Worm (Caenorhabditis elegans) whole organism, late embryonic: ENCODE measurements around the gene F10G7.10.

ENCODE experiments used
- C08G9.2 ChIP-seq: sonication (generic microtip); optimal IDR thresholded peaks from 2 replicates; lab custom pipeline; 2016; ENCODE audit warnings: mild to moderate bottlenecking, missing genetic modification characterization, moderate library complexity, missing compliant biosample characterization
- F13H6.1 ChIP-seq: sonication (generic microtip); optimal IDR thresholded peaks from 2 replicates; lab custom pipeline; 2016; ENCODE audit warnings: missing genetic modification characterization, missing compliant biosample characterization
- T23F11.4 ChIP-seq: fragments of 200-800 bp; sonication (Bioruptor generic); optimal IDR thresholded peaks from 2 replicates; lab custom pipeline; 2018; ENCODE audit warnings: mild to moderate bottlenecking, missing genetic modification characterization, missing compliant biosample characterization
- ahr-1 ChIP-seq: sonication (generic microtip); optimal IDR thresholded peaks from 2 replicates; lab custom pipeline; 2016; ENCODE audit warnings: missing genetic modification characterization, missing compliant biosample characterization
- ama-1 ChIP-seq: fragments of 150-350 bp; optimal IDR thresholded peaks from 2 replicates; lab custom pipeline; 2014
- ceh-14 ChIP-seq: sonication (generic microtip); optimal IDR thresholded peaks from 2 replicates; lab custom pipeline; 2016; ENCODE audit warnings: missing genotype, missing genetic modification characterization, missing compliant biosample characterization
- ceh-19 ChIP-seq: fragments of 200-800 bp; sonication (Bioruptor generic); optimal IDR thresholded peaks from 2 replicates; lab custom pipeline; 2018; ENCODE audit warnings: mild to moderate bottlenecking, missing genetic modification characterization, missing compliant biosample characterization
- ceh-22 ChIP-seq: sonication (generic microtip); optimal IDR thresholded peaks from 2 replicates; lab custom pipeline; 2017; ENCODE audit warnings: missing biosample characterization, missing genetic modification characterization
- ceh-24 ChIP-seq: sonication (generic microtip); optimal IDR thresholded peaks from 2 replicates; lab custom pipeline; 2016; ENCODE audit warnings: mild to moderate bottlenecking, missing genetic modification characterization, missing compliant biosample characterization
- ceh-30 ChIP-seq: fragments of 150-350 bp; optimal IDR thresholded peaks from 2 replicates; lab custom pipeline; 2014; ENCODE audit warnings: missing biosample characterization, missing genetic modification characterization
- ceh-34 ChIP-seq: sonication (generic microtip); optimal IDR thresholded peaks from 2 replicates; lab custom pipeline; 2016; ENCODE audit warnings: mild to moderate bottlenecking, missing genetic modification characterization, missing compliant biosample characterization
- ceh-45 ChIP-seq: fragments of 200-800 bp; sonication (Bioruptor generic); IDR thresholded peaks from 2 replicates; pipeline ENCODE4 v1.3.6; 2022; ENCODE audit warnings: missing genetic modification reagents, missing genetic modification characterization, missing compliant biosample characterization
- ceh-48 ChIP-seq: sonication (generic microtip); optimal IDR thresholded peaks from 2 replicates; lab custom pipeline; 2016; ENCODE audit warnings: missing genetic modification characterization, inconsistent platforms, missing compliant biosample characterization
- ceh-9 ChIP-seq: sonication (generic microtip); optimal IDR thresholded peaks from 2 replicates; lab custom pipeline; 2016; ENCODE audit warnings: mild to moderate bottlenecking, missing genetic modification characterization, inconsistent platforms, missing compliant biosample characterization
- che-1 ChIP-seq: sonication (generic microtip); optimal IDR thresholded peaks from 2 replicates; lab custom pipeline; 2016; ENCODE audit warnings: mild to moderate bottlenecking, missing genetic modification characterization, missing compliant biosample characterization
- dve-1 ChIP-seq: sonication (generic microtip); optimal IDR thresholded peaks from 2 replicates; lab custom pipeline; 2017; ENCODE audit warnings: antibody characterized with exemption, mild to moderate bottlenecking, missing genetic modification characterization, missing compliant biosample characterization
- elt-2 ChIP-seq: sonication (generic microtip); optimal IDR thresholded peaks from 2 replicates; lab custom pipeline; 2016; ENCODE audit warnings: missing genetic modification reagents, missing genetic modification characterization, missing compliant biosample characterization
- fkh-10 ChIP-seq: fragments of 150-350 bp; optimal IDR thresholded peaks from 2 replicates; lab custom pipeline; 2014; ENCODE audit warnings: missing biosample characterization, missing genetic modification reagents, missing genetic modification characterization
- hlh-15 ChIP-seq: sonication (generic microtip); optimal IDR thresholded peaks from 2 replicates; lab custom pipeline; 2016; ENCODE audit warnings: missing genetic modification characterization, missing compliant biosample characterization
- hlh-8 ChIP-seq: sonication (generic microtip); optimal IDR thresholded peaks from 2 replicates; lab custom pipeline; 2016; ENCODE audit warnings: missing genotype, missing genetic modification characterization, missing compliant biosample characterization
- lim-6 ChIP-seq: sonication (generic microtip); optimal IDR thresholded peaks from 2 replicates; lab custom pipeline; 2016; ENCODE audit warnings: missing genetic modification characterization, missing compliant biosample characterization
- lin-11 ChIP-seq: fragments of 200-800 bp; sonication (Bioruptor generic); optimal IDR thresholded peaks from 2 replicates; lab custom pipeline; 2018; ENCODE audit warnings: mild to moderate bottlenecking, missing genetic modification characterization, missing compliant biosample characterization
- madf-2 ChIP-seq: sonication (generic microtip); optimal IDR thresholded peaks from 2 replicates; lab custom pipeline; 2017; ENCODE audit warnings: missing genetic modification characterization, missing compliant biosample characterization
- nfya-1 ChIP-seq: sonication (generic microtip); optimal IDR thresholded peaks from 2 replicates; lab custom pipeline; 2017; ENCODE audit warnings: missing genetic modification characterization, mild to moderate bottlenecking, missing compliant biosample characterization, antibody characterized with exemption, moderate library complexity
- nhr-11 ChIP-seq: fragments of 150-350 bp; optimal IDR thresholded peaks from 2 replicates; lab custom pipeline; 2014; ENCODE audit warnings: missing biosample characterization, missing genetic modification characterization
- npax-4 ChIP-seq: sonication (generic microtip); optimal IDR thresholded peaks from 2 replicates; lab custom pipeline; 2016; ENCODE audit warnings: missing genetic modification characterization, missing compliant biosample characterization
- odd-2 ChIP-seq: sonication (generic microtip); optimal IDR thresholded peaks from 2 replicates; lab custom pipeline; 2017; ENCODE audit warnings: antibody characterized with exemption, mild to moderate bottlenecking, missing genetic modification characterization, missing compliant biosample characterization
- pag-3 ChIP-seq: sonication (generic microtip); optimal IDR thresholded peaks from 2 replicates; lab custom pipeline; 2016; ENCODE audit warnings: missing compliant biosample characterization, missing genetic modification characterization, borderline replicate concordance
- pax-1 ChIP-seq: fragments of 150-350 bp; optimal IDR thresholded peaks from 2 replicates; lab custom pipeline; 2014; ENCODE audit warnings: missing biosample characterization, missing genetic modification characterization
- pros-1 ChIP-seq: fragments of 150-350 bp; optimal IDR thresholded peaks from 2 replicates; lab custom pipeline; 2014; ENCODE audit warnings: missing biosample characterization, missing genetic modification reagents, missing genetic modification characterization
- ref-2 ChIP-seq: sonication (generic microtip); optimal IDR thresholded peaks from 2 replicates; lab custom pipeline; 2016; ENCODE audit warnings: missing genetic modification characterization, missing compliant biosample characterization
- rnt-1 ChIP-seq: sonication (generic microtip); optimal IDR thresholded peaks from 2 replicates; lab custom pipeline; 2016; ENCODE audit warnings: missing genetic modification characterization, missing compliant biosample characterization
- sdc-2 ChIP-seq: sonication (generic microtip); optimal IDR thresholded peaks from 2 replicates; lab custom pipeline; 2016; ENCODE audit warnings: missing genotype, missing genetic modification characterization, missing compliant biosample characterization
- sox-2 ChIP-seq: fragments of 200-800 bp; sonication (Bioruptor generic); IDR thresholded peaks from 2 replicates; pipeline ENCODE4 v1.3.6; 2022; ENCODE audit warnings: missing genetic modification reagents, missing genetic modification characterization, missing compliant biosample characterization
- tbx-2 ChIP-seq: sonication (generic microtip); optimal IDR thresholded peaks from 2 replicates; lab custom pipeline; 2016; ENCODE audit warnings: missing genetic modification characterization, missing compliant biosample characterization
- tbx-7 ChIP-seq: sonication (generic microtip); optimal IDR thresholded peaks from 2 replicates; lab custom pipeline; 2016; ENCODE audit warnings: missing genotype, missing genetic modification characterization, missing compliant biosample characterization
- ttx-3 ChIP-seq: sonication (generic microtip); optimal IDR thresholded peaks from 2 replicates; lab custom pipeline; 2016; ENCODE audit warnings: missing genetic modification reagents, missing genetic modification characterization, missing compliant biosample characterization
- unc-42 ChIP-seq: sonication (generic microtip); optimal IDR thresholded peaks from 2 replicates; lab custom pipeline; 2016; ENCODE audit warnings: missing genotype, missing genetic modification characterization, missing compliant biosample characterization
- unc-55 ChIP-seq: sonication (generic microtip); optimal IDR thresholded peaks from 2 replicates; lab custom pipeline; 2017; ENCODE audit warnings: missing biosample characterization, missing genetic modification reagents, missing genetic modification characterization
- unc-86 ChIP-seq: sonication (generic microtip); optimal IDR thresholded peaks from 2 replicates; lab custom pipeline; 2016; ENCODE audit warnings: missing genetic modification characterization, missing compliant biosample characterization
- ztf-16 ChIP-seq: sonication (generic microtip); optimal IDR thresholded peaks from 2 replicates; lab custom pipeline; 2017; ENCODE audit warnings: missing genetic modification characterization, missing compliant biosample characterization

F10G7.10 gene

ce11 chrII:4681391-4681790 lies 44.7 kb downstream of the F10G7.10 start, which contains the start of gene T05A7.7:
Gene T05A7.7, minus strand, starts transcription at chrII:4681491.
- TF ChIP-seq pax-1 (tag; lab: Kevin White, UChicago) (no peak), pros-1 (no peak), ama-1 (lab: Kevin White, UChicago) (no peak), ztf-16 (tag; lab: Kevin White, UChicago) (no peak), ceh-30 (tag; lab: Kevin White, UChicago) (no peak), ceh-22 (no peak), madf-2 (tag; lab: Kevin White, UChicago) (no peak), nhr-11 (tag; lab: Kevin White, UChicago) (no peak), hlh-8 (tag; lab: Kevin White, UChicago) (no peak), ahr-1 (tag; lab: Kevin White, UChicago) (no peak), nfya-1 (tag; lab: Kevin White, UChicago) (no peak), fkh-10 (GFP tag; lab: Kevin White, UChicago) (no peak), ceh-34 (tag; lab: Kevin White, UChicago) (no peak), unc-86 (tag; lab: Kevin White, UChicago) (no peak), sdc-2 (tag; lab: Kevin White, UChicago) (no peak), ceh-9 (tag; lab: Kevin White, UChicago) (no peak), C08G9.2 (tag; lab: Kevin White, UChicago) (no peak), ttx-3 (no peak), T23F11.4 (GFP tag; lab: Kevin White, UChicago) (no peak)

ce11 chrII:4677916-4678315 lies 48.1 kb downstream of the F10G7.10 start, which contains the start of gene T05A7.1:
Gene T05A7.1, plus strand, starts transcription at chrII:4678216.
- TF ChIP-seq T23F11.4 (GFP tag; lab: Kevin White, UChicago), result no peak

ce11 chrII:4676241-4676640 lies 49.8 kb downstream of the F10G7.10 start:
- TF ChIP-seq unc-55 (GFP tag; lab: Kevin White, UChicago) (peak; percentile 67), npax-4 (tag; lab: Kevin White, UChicago) (no peak), T23F11.4 (GFP tag; lab: Kevin White, UChicago) (no peak)
- TF ChIP-seq, all 69 proteins: peak for 1

ce11 chrII:4675481-4675880 lies 50.6 kb downstream of the F10G7.10 start, which contains the start of gene T05A7.3:
Gene T05A7.3, plus strand, starts transcription at chrII:4675781.
- TF ChIP-seq rnt-1 (tag; lab: Kevin White, UChicago) (no peak), madf-2 (tag; lab: Kevin White, UChicago) (no peak), unc-55 (GFP tag; lab: Kevin White, UChicago) (no peak), F13H6.1 (tag; lab: Kevin White, UChicago) (no peak), hlh-15 (tag; lab: Kevin White, UChicago) (no peak), odd-2 (tag; lab: Kevin White, UChicago) (no peak), nhr-11 (tag; lab: Kevin White, UChicago) (no peak), ceh-30 (tag; lab: Kevin White, UChicago) (no peak), pag-3 (no peak)

ce11 chrII:4674188-4674587 lies 51.9 kb downstream of the F10G7.10 start:
- peak; percentile 64 for TF ChIP-seq elt-2 (tag; lab: Kevin White, UChicago)
- no peak for TF ChIP-seq unc-86 (tag; lab: Kevin White, UChicago)

- TF ChIP-seq lim-6 (tag; lab: Kevin White, UChicago) (no peak), hlh-8 (tag; lab: Kevin White, UChicago) (no peak), rnt-1 (tag; lab: Kevin White, UChicago) (no peak), ceh-14 (no peak), sox-2 (GFP tag; lab: Robert Waterston, UW) (no peak), tbx-7 (tag; lab: Kevin White, UChicago) (no peak), che-1 (no peak), ceh-19 (GFP tag; lab: Kevin White, UChicago) (no peak), tbx-2 (tag; lab: Kevin White, UChicago) (no peak), lin-11 (tag; lab: Kevin White, UChicago) (no peak), nfya-1 (tag; lab: Kevin White, UChicago) (no peak), dve-1 (tag; lab: Kevin White, UChicago) (no peak), T23F11.4 (GFP tag; lab: Kevin White, UChicago) (no peak), unc-42 (tag; lab: Kevin White, UChicago) (no peak), ztf-16 (tag; lab: Kevin White, UChicago) (no peak), ceh-48 (tag; lab: Kevin White, UChicago) (no peak), ref-2 (no peak), ceh-24 (tag; lab: Kevin White, UChicago) (no peak), ceh-45 (GFP tag; lab: Robert Waterston, UW) (no peak), fkh-10 (GFP tag; lab: Kevin White, UChicago) (no peak)
- TF ChIP-seq, all 69 proteins: peak for 0
Measured at ce11 chrII:4673670-4674069, 52.4 kb downstream of the F10G7.10 start.
